ENCODE assay signal across 5 fruit fly cellular contexts in genomic region chr2L:8425212-8425611, dm6.
TF ChIP-seq lines count a peak whose summit lies in the region.

No protein-coding gene starts in this region.

- no peak for TF ChIP-seq CTCF in whole organism, embryonic (GFP tag; optimal IDR thresholded peaks at IDR 0.05; lab: Kevin White, UChicago)

TF ChIP-seq in whole organism, adult, 20 proteins besides CTCF, POLR2A, EP300 and RAD21:
- peak; percentile 36 for TF ChIP-seq kay (GFP tag; lab: Kevin White, UChicago; ENCODE audit: borderline replicate concordance)
- TF ChIP-seq CG7101 (tag; optimal IDR thresholded peaks at IDR 0.05; lab: Kevin White, UChicago) = no peak
- TF ChIP-seq Crg-1 (GFP tag; optimal IDR thresholded peaks at IDR 0.05; lab: Kevin White, UChicago) = no peak
- peak; percentile 77 for TF ChIP-seq tj (GFP tag; optimal IDR thresholded peaks at IDR 0.05; lab: Kevin White, UChicago)
- no peak for TF ChIP-seq toe (GFP tag; optimal IDR thresholded peaks at IDR 0.05; lab: Kevin White, UChicago)
- TF ChIP-seq cic (GFP tag; optimal IDR thresholded peaks at IDR 0.05; lab: Kevin White, UChicago) = no peak
TF ChIP-seq in whole organism, adult: peak in this region for 2.

TF ChIP-seq in whole organism, embryonic, 481 proteins besides CTCF, POLR2A, EP300 and RAD21:
- TF ChIP-seq Med (GFP tag; lab: Kevin White, UChicago) (peak; percentile 31), Elba2 (GFP tag; optimal IDR thresholded peaks at IDR 0.05; lab: Kevin White, UChicago) (no peak), sens (GFP tag; lab: Kevin White, UChicago) (peak; percentile 12), CG9817 (tag; optimal IDR thresholded peaks at IDR 0.05; lab: Kevin White, UChicago) (no peak), Taf1 (GFP tag; IDR thresholded peaks at IDR 0.05; lab: Robert Waterston, UW) (no peak), Jarid2 (GFP tag; optimal IDR thresholded peaks at IDR 0.05; lab: Kevin White, UChicago) (no peak), al (GFP tag; IDR thresholded peaks at IDR 0.05; lab: Robert Waterston, UW) (no peak), CG13775 (GFP tag; optimal IDR thresholded peaks at IDR 0.05; lab: Kevin White, UChicago) (no peak), Trl (optimal IDR thresholded peaks at IDR 0.05; lab: Kevin White, UChicago) (peak in 1 of 2 experiments; percentile 15), Trl (GFP tag; optimal IDR thresholded peaks at IDR 0.05; lab: Kevin White, UChicago) (no peak)

TF ChIP-seq in whole organism, prepupa, 60 proteins besides CTCF, POLR2A, EP300 and RAD21:
- TF ChIP-seq lz (GFP tag; optimal IDR thresholded peaks at IDR 0.05; lab: Kevin White, UChicago) (no peak), vri (GFP tag; optimal IDR thresholded peaks at IDR 0.05; lab: Kevin White, UChicago) (peak; percentile 68)

TF ChIP-seq in whole organism, pupa, 21 proteins besides CTCF, POLR2A, EP300 and RAD21:
- TF ChIP-seq EcR (GFP tag; optimal IDR thresholded peaks at IDR 0.05; lab: Kevin White, UChicago) = peak; percentile 72
- no peak for TF ChIP-seq CG32121 (GFP tag; IDR thresholded peaks at IDR 0.05; lab: Robert Waterston, UW)
TF ChIP-seq in whole organism, pupa: peak in this region for 1.

TF ChIP-seq in whole organism, wandering third instar larva, 38 proteins besides CTCF, POLR2A, EP300 and RAD21:
- TF ChIP-seq tai (GFP tag; optimal IDR thresholded peaks at IDR 0.05; lab: Kevin White, UChicago) (peak; percentile 36), Mio (GFP tag; optimal IDR thresholded peaks at IDR 0.05; lab: Kevin White, UChicago) (no peak)
